Worm (Caenorhabditis elegans) whole organism, early embryonic: ENCODE data around the gene gcy-19.

Source experiments
- B0310.2 ChIP-seq: sonication (generic microtip); optimal IDR thresholded peaks from 2 replicates; lab custom pipeline; 2016; ENCODE audit warnings: mild to moderate bottlenecking, missing genetic modification characterization, missing compliant biosample characterization
- F13C5.2 ChIP-seq: sonication (generic microtip); optimal IDR thresholded peaks from 2 replicates; lab custom pipeline; 2017; ENCODE audit warnings: mild to moderate bottlenecking, missing genetic modification characterization, inconsistent platforms, missing compliant biosample characterization
- ama-1 ChIP-seq: fragments of 150-350 bp; optimal IDR thresholded peaks from 2 replicates; lab custom pipeline; 2014
- ceh-13 ChIP-seq: fragments of 200-800 bp; sonication (Bioruptor generic); optimal IDR thresholded peaks from 2 replicates; lab custom pipeline; 2018; ENCODE audit warnings: mild to moderate bottlenecking, missing genetic modification characterization, missing compliant biosample characterization
- ceh-36 ChIP-seq: sonication (generic microtip); optimal IDR thresholded peaks from 2 replicates; lab custom pipeline; 2016; ENCODE audit warnings: missing genetic modification characterization, inconsistent platforms, missing compliant biosample characterization
- ets-7 ChIP-seq: sonication (generic microtip); optimal IDR thresholded peaks from 2 replicates; lab custom pipeline; 2016; ENCODE audit warnings: missing genotype, missing genetic modification characterization, missing compliant biosample characterization
- flt-1 ChIP-seq: fragments of 200-800 bp; sonication (Bioruptor generic); IDR thresholded peaks from 2 replicates; pipeline ENCODE4 v1.3.6; 2022; ENCODE audit warnings: missing genetic modification characterization, missing compliant biosample characterization
- hmbx-1 ChIP-seq: sonication (generic microtip); optimal IDR thresholded peaks from 2 replicates; lab custom pipeline; 2016; ENCODE audit warnings: mild to moderate bottlenecking, missing genetic modification characterization, missing compliant biosample characterization
- hnd-1 ChIP-seq: sonication (generic microtip); optimal IDR thresholded peaks from 2 replicates; lab custom pipeline; 2016; ENCODE audit warnings: missing genetic modification characterization, missing compliant biosample characterization
- pes-1 ChIP-seq: fragments of 200-800 bp; sonication (Bioruptor generic); IDR thresholded peaks from 2 replicates; pipeline ENCODE4 v1.3.6; 2022; ENCODE audit warnings: missing genetic modification reagents, missing genetic modification characterization, missing compliant biosample characterization
- sea-1 ChIP-seq: fragments of 200-800 bp; sonication (Bioruptor generic); conservative IDR thresholded peaks from 2 replicates; pipeline ENCODE4 v1.3.6; 2022; ENCODE audit warnings: missing genetic modification characterization, missing compliant biosample characterization
- tbx-11 ChIP-seq: fragments of 200-800 bp; sonication (Bioruptor generic); IDR thresholded peaks from 2 replicates; pipeline ENCODE4 v1.3.6; 2022; ENCODE audit warnings: missing genetic modification characterization, missing compliant biosample characterization
- tbx-37 ChIP-seq: fragments of 200-800 bp; sonication (Bioruptor generic); conservative IDR thresholded peaks from 2 replicates; pipeline ENCODE4 v1.3.6; 2022; ENCODE audit warnings: missing genetic modification reagents, missing genetic modification characterization, missing compliant biosample characterization
- tra-4 ChIP-seq: sonication (generic microtip); optimal IDR thresholded peaks from 2 replicates; lab custom pipeline; 2017; ENCODE audit warnings: missing genetic modification characterization, missing compliant biosample characterization

DNA sequence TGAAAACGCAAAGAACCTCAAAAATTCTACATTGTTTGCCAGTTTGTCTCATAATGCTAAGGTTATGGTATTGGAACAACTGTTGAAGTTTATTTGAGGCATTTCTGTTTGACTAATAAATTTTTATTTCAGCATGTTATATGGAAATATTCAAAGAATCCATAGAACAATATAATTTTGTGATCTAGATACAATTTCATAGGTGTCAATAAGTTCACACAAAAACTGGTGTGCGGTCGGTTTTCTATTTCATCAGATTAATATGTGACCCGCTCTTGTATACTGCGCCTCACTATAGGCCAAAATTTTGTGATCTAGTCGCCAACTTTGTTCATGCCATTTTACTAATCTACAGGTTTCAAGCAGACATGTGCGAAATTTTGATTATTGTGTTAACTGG, 40.3 kb upstream of the gcy-19 start, which contains the start of gene btb-22:
- TF ChIP-seq pes-1 (GFP tag; lab: Robert Waterston, UW), result no peak
- TF ChIP-seq tbx-11 (GFP tag; lab: Robert Waterston, UW), result no peak
- no peak for TF ChIP-seq ama-1 (lab: Kevin White, UChicago)
- TF ChIP-seq tbx-37 (GFP tag; lab: Robert Waterston, UW), result no peak
- no peak for TF ChIP-seq F13C5.2
- no peak for TF ChIP-seq B0310.2 (tag; lab: Kevin White, UChicago)
- TF ChIP-seq flt-1 (GFP tag; lab: Robert Waterston, UW), result no peak
- no peak for TF ChIP-seq hmbx-1 (tag; lab: Kevin White, UChicago)
- TF ChIP-seq ceh-13 (GFP tag; lab: Kevin White, UChicago), result no peak
- TF ChIP-seq sea-1 (GFP tag; lab: Robert Waterston, UW), result no peak
- no peak for TF ChIP-seq ceh-36 (tag; lab: Kevin White, UChicago)
- TF ChIP-seq ets-7 (tag; lab: Kevin White, UChicago), result no peak
- TF ChIP-seq tra-4, result no peak
- TF ChIP-seq hnd-1 (tag; lab: Kevin White, UChicago), result no peak
